Worm (Caenorhabditis elegans) whole organism, L2 larva: ENCODE measurements around the gene gsto-2.

Experiments
- aly-2 ChIP-seq: fragments of 150-350 bp; optimal IDR thresholded peaks from 2 replicates; lab custom pipeline; 2014; ENCODE audit warnings: missing biosample characterization, missing genetic modification characterization
- ceh-16 ChIP-seq: fragments of 150-350 bp; optimal IDR thresholded peaks from 2 replicates; lab custom pipeline; 2014; ENCODE audit warnings: missing biosample characterization, missing genetic modification characterization
- egl-27 ChIP-seq: sonication (generic microtip); optimal IDR thresholded peaks from 3 replicates; lab custom pipeline; 2017; ENCODE audit warnings: missing biosample characterization, missing genetic modification reagents, missing genetic modification characterization
- elt-3 ChIP-seq: sonication (generic microtip); optimal IDR thresholded peaks from 2 replicates; lab custom pipeline; 2017; ENCODE audit warnings: missing biosample characterization, missing genetic modification characterization
- lin-39 ChIP-seq: fragments of 150-350 bp; optimal IDR thresholded peaks from 2 replicates; lab custom pipeline; 2014; ENCODE audit warnings: missing biosample characterization, missing genetic modification reagents, missing genetic modification characterization
- nhr-11 ChIP-seq: fragments of 150-350 bp; optimal IDR thresholded peaks from 2 replicates; lab custom pipeline; 2014; ENCODE audit warnings: missing biosample characterization, missing genetic modification characterization
- nhr-237 ChIP-seq: fragments of 150-350 bp; optimal IDR thresholded peaks from 2 replicates; lab custom pipeline; 2014; ENCODE audit warnings: missing biosample characterization, missing genetic modification characterization
- nhr-77 ChIP-seq: fragments of 150-350 bp; optimal IDR thresholded peaks from 2 replicates; lab custom pipeline; 2014; ENCODE audit warnings: missing biosample characterization, missing genetic modification characterization

- TF ChIP-seq nhr-11 (tag; lab: Kevin White, UChicago) (no peak), lin-39 (tag; lab: Kevin White, UChicago) (no peak), aly-2 (tag; lab: Kevin White, UChicago) (no peak), ceh-16 (no peak), nhr-237 (tag; lab: Kevin White, UChicago) (no peak), egl-27 (tag; lab: Kevin White, UChicago) (no peak), nhr-77 (no peak), elt-3 (tag; lab: Kevin White, UChicago) (no peak)
Measured at ce11 chrIII:8570289-8570688, 15.7 kb downstream of the gsto-2 start.
